Worm (Caenorhabditis elegans) whole organism, L1 larva: Measurements from ENCODE around the gene M110.3.

Experiments
- C34B4.2 ChIP-seq: sonication (generic microtip); optimal IDR thresholded peaks from 2 replicates; lab custom pipeline; 2017; ENCODE audit warnings: mild to moderate bottlenecking, missing genetic modification characterization, missing compliant biosample characterization
- Y116A8C.19 ChIP-seq: sonication (generic microtip); optimal IDR thresholded peaks from 2 replicates; lab custom pipeline; 2016; ENCODE audit warnings: missing compliant biosample characterization, missing genetic modification characterization, borderline replicate concordance
- aha-1 ChIP-seq: fragments of 150-350 bp; optimal IDR thresholded peaks from 2 replicates; lab custom pipeline; 2014; ENCODE audit warnings: missing biosample characterization, missing genetic modification characterization
- alr-1 ChIP-seq: fragments of 200-800 bp; sonication (Bioruptor generic); optimal IDR thresholded peaks from 2 replicates; lab custom pipeline; 2018; ENCODE audit warnings: borderline replicate concordance, mild to moderate bottlenecking, missing genetic modification characterization, missing compliant biosample characterization
- aly-2 ChIP-seq: fragments of 150-350 bp; optimal IDR thresholded peaks from 2 replicates; lab custom pipeline; 2014; ENCODE audit warnings: missing biosample characterization, missing genetic modification characterization
- ama-1 ChIP-seq: fragments of 150-350 bp; optimal IDR thresholded peaks from 2 replicates; lab custom pipeline; 2014
- blmp-1 ChIP-seq: fragments of 150-350 bp; optimal IDR thresholded peaks from 2 replicates; lab custom pipeline; 2014; ENCODE audit warnings: missing biosample characterization, missing genetic modification characterization
- ceh-63 ChIP-seq: fragments of 200-800 bp; sonication (Bioruptor generic); optimal IDR thresholded peaks from 2 replicates; lab custom pipeline; 2018; ENCODE audit warnings: mild to moderate bottlenecking, missing genetic modification characterization, missing compliant biosample characterization
- ceh-82 ChIP-seq, 3 experiments: fragments of 150-350 bp in 1 of 3; sonication (generic microtip) in 2 of 3; optimal IDR thresholded peaks; 2 replicates each; lab custom pipeline; 2014 to 2017; ENCODE audit warnings: missing biosample characterization in 3 of 3, missing genetic modification characterization in 3 of 3
- ceh-88 ChIP-seq: fragments of 200-800 bp; sonication (Bioruptor generic); IDR thresholded peaks from 2 replicates; pipeline ENCODE4 v1.3.6; 2022; ENCODE audit warnings: missing genetic modification characterization, missing compliant biosample characterization
- ceh-90 ChIP-seq: sonication (generic microtip); optimal IDR thresholded peaks from 2 replicates; lab custom pipeline; 2016; ENCODE audit warnings: missing genetic modification characterization, missing compliant biosample characterization
- ces-1 ChIP-seq: fragments of 150-350 bp; optimal IDR thresholded peaks from 2 replicates; lab custom pipeline; 2014; ENCODE audit warnings: missing biosample characterization, missing genetic modification reagents, missing genetic modification characterization
- dsc-1 ChIP-seq: sonication (generic microtip); optimal IDR thresholded peaks from 2 replicates; lab custom pipeline; 2016; ENCODE audit warnings: mild to moderate bottlenecking, missing genetic modification characterization, missing compliant biosample characterization
- efl-1 ChIP-seq, 4 experiments: fragments of 150-350 bp; optimal IDR thresholded peaks in 3 of 4; peaks in 1 of 4; 1 replicate in 1 of 4; 2 replicates in 3 of 4; lab custom pipeline; 2014; ENCODE audit warnings: missing biosample characterization in 2 of 4, missing genetic modification characterization in 2 of 4, missing genetic modification reagents in 2 of 4
- egl-13 ChIP-seq: sonication (generic microtip); optimal IDR thresholded peaks from 2 replicates; lab custom pipeline; 2016; ENCODE audit warnings: missing genotype, missing genetic modification reagents, missing genetic modification characterization, missing compliant biosample characterization
- egl-27 ChIP-seq, 2 experiments: fragments of 150-350 bp in 1 of 2; sonication (generic microtip); optimal IDR thresholded peaks; 3 replicates each; lab custom pipeline; 2017 to 2018; ENCODE audit warnings: missing biosample characterization in 2 of 2, missing genetic modification characterization in 2 of 2, missing genetic modification reagents in 2 of 2
- elt-2 ChIP-seq: sonication (generic microtip); optimal IDR thresholded peaks from 2 replicates; lab custom pipeline; 2016; ENCODE audit warnings: missing genetic modification characterization, mild to moderate bottlenecking, inconsistent platforms, missing compliant biosample characterization, missing genetic modification reagents
- elt-3 ChIP-seq, 6 experiments: fragments of 150-350 bp in 1 of 6; sonication (generic microtip); optimal IDR thresholded peaks; 2 replicates each; lab custom pipeline; 2017 to 2018; ENCODE audit warnings: missing biosample characterization in 6 of 6, missing genetic modification characterization in 6 of 6, inconsistent platforms in 1 of 6
- fkh-10 ChIP-seq: sonication (generic microtip); optimal IDR thresholded peaks from 2 replicates; lab custom pipeline; 2017; ENCODE audit warnings: missing biosample characterization, missing genetic modification reagents, missing genetic modification characterization
- fkh-4 ChIP-seq: sonication (generic microtip); optimal IDR thresholded peaks from 2 replicates; lab custom pipeline; 2016; ENCODE audit warnings: missing compliant biosample characterization, missing genetic modification characterization, borderline replicate concordance
- grh-1 ChIP-seq: fragments of 200-800 bp; sonication (Bioruptor generic); IDR thresholded peaks from 2 replicates; pipeline ENCODE4 v1.3.6; 2022; ENCODE audit warnings: missing genetic modification reagents, missing genetic modification characterization, missing compliant biosample characterization
- hlh-17 ChIP-seq: fragments of 200-800 bp; sonication (Bioruptor generic); optimal IDR thresholded peaks from 2 replicates; lab custom pipeline; 2018; ENCODE audit warnings: missing genetic modification characterization, mild to moderate bottlenecking, missing compliant biosample characterization, moderate library complexity, borderline replicate concordance
- hlh-4 ChIP-seq: sonication (generic microtip); optimal IDR thresholded peaks from 2 replicates; lab custom pipeline; 2016; ENCODE audit warnings: mild to moderate bottlenecking, missing genetic modification characterization, missing compliant biosample characterization
- hpl-2 ChIP-seq: fragments of 150-350 bp; optimal IDR thresholded peaks from 2 replicates; lab custom pipeline; 2014; ENCODE audit warnings: missing biosample characterization, missing genetic modification reagents, missing genetic modification characterization
- lin-13 ChIP-seq: fragments of 150-350 bp; optimal IDR thresholded peaks from 2 replicates; lab custom pipeline; 2014; ENCODE audit warnings: missing biosample characterization, missing genetic modification reagents, missing genetic modification characterization
- lin-14 ChIP-seq: fragments of 200-800 bp; sonication (Bioruptor generic); optimal IDR thresholded peaks from 2 replicates; lab custom pipeline; 2018; ENCODE audit warnings: mild to moderate bottlenecking, missing genetic modification characterization, moderate library complexity, missing compliant biosample characterization
- lin-15B ChIP-seq: fragments of 150-350 bp; sonication (generic microtip); optimal IDR thresholded peaks from 3 replicates; lab custom pipeline; 2014; ENCODE audit warnings: missing biosample characterization, missing genetic modification characterization
- lin-35 ChIP-seq, 2 experiments: fragments of 150-350 bp; optimal IDR thresholded peaks; 2 replicates each; lab custom pipeline; 2014; ENCODE audit warnings: missing biosample characterization in 2 of 2, missing genetic modification characterization in 2 of 2, missing genetic modification reagents in 2 of 2
- lir-3 ChIP-seq: sonication (generic microtip); optimal IDR thresholded peaks from 2 replicates; lab custom pipeline; 2016; ENCODE audit warnings: mild to moderate bottlenecking, missing genetic modification characterization, moderate library complexity, missing compliant biosample characterization; ENCODE audit not compliant: poor library complexity
- lsy-2 ChIP-seq, 2 experiments: fragments of 150-350 bp; optimal IDR thresholded peaks; 2 replicates each; lab custom pipeline; 2014; ENCODE audit warnings: missing biosample characterization in 2 of 2, missing genetic modification characterization in 2 of 2
- mef-2 ChIP-seq: fragments of 150-350 bp; optimal IDR thresholded peaks from 2 replicates; lab custom pipeline; 2014; ENCODE audit warnings: missing biosample characterization, missing genetic modification characterization
- nhr-19 ChIP-seq: fragments of 200-800 bp; sonication (Bioruptor generic); conservative IDR thresholded peaks from 2 replicates; pipeline ENCODE4 v1.3.6; 2022; ENCODE audit warnings: missing genetic modification characterization, missing compliant biosample characterization
- nhr-237 ChIP-seq: fragments of 150-350 bp; optimal IDR thresholded peaks from 2 replicates; lab custom pipeline; 2014; ENCODE audit warnings: missing biosample characterization, missing genetic modification characterization
- nhr-71 ChIP-seq: sonication (generic microtip); optimal IDR thresholded peaks from 2 replicates; lab custom pipeline; 2016; ENCODE audit warnings: mild to moderate bottlenecking, missing genetic modification characterization, moderate library complexity, missing compliant biosample characterization
- nhr-76 ChIP-seq: sonication (generic microtip); optimal IDR thresholded peaks from 2 replicates; lab custom pipeline; 2017; ENCODE audit warnings: missing biosample characterization, missing genetic modification characterization
- nhr-77 ChIP-seq: fragments of 150-350 bp; optimal IDR thresholded peaks from 2 replicates; lab custom pipeline; 2014; ENCODE audit warnings: missing biosample characterization, missing genetic modification characterization
- nhr-84 ChIP-seq: sonication (generic microtip); optimal IDR thresholded peaks from 2 replicates; lab custom pipeline; 2017; ENCODE audit warnings: missing biosample characterization, missing genetic modification characterization
- pag-3 ChIP-seq: sonication (generic microtip); optimal IDR thresholded peaks from 2 replicates; lab custom pipeline; 2017; ENCODE audit warnings: missing genetic modification characterization, mild to moderate bottlenecking, missing compliant biosample characterization, antibody characterized with exemption, borderline replicate concordance; ENCODE audit not compliant: insufficient read depth
- pax-3 ChIP-seq: fragments of 200-800 bp; sonication (Bioruptor generic); optimal IDR thresholded peaks from 2 replicates; lab custom pipeline; 2018; ENCODE audit warnings: mild to moderate bottlenecking, missing genetic modification characterization, moderate library complexity, missing compliant biosample characterization
- skn-1 ChIP-seq: fragments of 150-350 bp; optimal IDR thresholded peaks from 2 replicates; lab custom pipeline; 2014; ENCODE audit warnings: missing biosample characterization, missing genetic modification characterization
- snpc-4 ChIP-seq: fragments of 150-350 bp; optimal IDR thresholded peaks from 2 replicates; lab custom pipeline; 2014; ENCODE audit warnings: missing biosample characterization, missing genetic modification characterization
- snu-23 ChIP-seq: sonication (generic microtip); optimal IDR thresholded peaks from 2 replicates; lab custom pipeline; 2016; ENCODE audit warnings: missing genetic modification characterization, missing compliant biosample characterization
- sox-4 ChIP-seq: sonication (generic microtip); optimal IDR thresholded peaks from 2 replicates; lab custom pipeline; 2016; ENCODE audit warnings: missing genetic modification characterization, missing compliant biosample characterization
- sptf-1 ChIP-seq: fragments of 150-350 bp; optimal IDR thresholded peaks from 2 replicates; lab custom pipeline; 2014; ENCODE audit warnings: missing biosample characterization, missing genetic modification characterization
- sup-37 ChIP-seq: fragments of 200-800 bp; sonication (Bioruptor generic); optimal IDR thresholded peaks from 2 replicates; lab custom pipeline; 2018; ENCODE audit warnings: mild to moderate bottlenecking, missing genetic modification characterization, missing compliant biosample characterization
- tbx-2 ChIP-seq: sonication (generic microtip); optimal IDR thresholded peaks from 2 replicates; lab custom pipeline; 2016; ENCODE audit warnings: missing genetic modification characterization, missing compliant biosample characterization
- unc-30 ChIP-seq: sonication (generic microtip); optimal IDR thresholded peaks from 2 replicates; lab custom pipeline; 2017; ENCODE audit warnings: missing biosample characterization, missing genetic modification characterization
- unc-86 ChIP-seq: sonication (generic microtip); optimal IDR thresholded peaks from 2 replicates; lab custom pipeline; 2016; ENCODE audit warnings: missing genetic modification characterization, missing compliant biosample characterization
- unc-98 ChIP-seq: fragments of 200-800 bp; sonication (Bioruptor generic); IDR thresholded peaks from 2 replicates; pipeline ENCODE4 v1.3.6; 2022; ENCODE audit warnings: missing genetic modification characterization, missing compliant biosample characterization
- vab-15 ChIP-seq: sonication (generic microtip); optimal IDR thresholded peaks from 2 replicates; lab custom pipeline; 2017; ENCODE audit warnings: missing genotype, mild to moderate bottlenecking, missing genetic modification characterization, missing compliant biosample characterization
- xbp-1 ChIP-seq: sonication (generic microtip); optimal IDR thresholded peaks from 2 replicates; lab custom pipeline; 2016; ENCODE audit warnings: missing genetic modification characterization, missing compliant biosample characterization

Gene M110.3

ce11 chrII:8185016-8185493, 31.4 kb downstream of the M110.3 start, which contains the start of the genes mig-5 and cct-1:
TSS of gene mig-5 (minus strand) at chrII:8185023.
TSS of gene cct-1 (plus strand) at chrII:8185443.
- peak; percentile 94 for TF ChIP-seq vab-15 (tag; lab: Kevin White, UChicago)
- peak; percentile 78 for TF ChIP-seq aha-1 (tag; lab: Kevin White, UChicago)
- TF ChIP-seq pax-3 (tag; lab: Kevin White, UChicago): peak; percentile 91
- TF ChIP-seq hlh-4 (tag; lab: Kevin White, UChicago): peak; percentile 12
- no peak for TF ChIP-seq alr-1
- peak; percentile 92 for TF ChIP-seq blmp-1 (tag; lab: Kevin White, UChicago)
- TF ChIP-seq nhr-77 (tag; lab: Kevin White, UChicago): peak; percentile 90
- TF ChIP-seq nhr-19 (GFP tag; lab: Robert Waterston, UW): peak; percentile 98
- TF ChIP-seq sox-4 (tag; lab: Kevin White, UChicago): peak; percentile 94
- peak; percentile 97 to 99 (median 98) for TF ChIP-seq ceh-82 (tag; optimal IDR thresholded peaks at IDR 0.05; lab: Kevin White, UChicago)
- TF ChIP-seq fkh-10 (GFP tag; lab: Kevin White, UChicago): peak; percentile 84
- TF ChIP-seq lsy-2 (tag; optimal IDR thresholded peaks at IDR 0.05; lab: Kevin White, UChicago): peak; percentile 100
- TF ChIP-seq fkh-4 (tag; lab: Kevin White, UChicago): peak; percentile 91
- peak; percentile 98 for TF ChIP-seq tbx-2 (tag; lab: Kevin White, UChicago)
- TF ChIP-seq snpc-4 (tag; lab: Kevin White, UChicago): peak; percentile 91
- peak; percentile 97 for TF ChIP-seq skn-1 (tag; lab: Kevin White, UChicago)
- TF ChIP-seq pag-3: peak; percentile 53
- peak; percentile 92 for TF ChIP-seq sup-37 (GFP tag; lab: Kevin White, UChicago)
- peak; percentile 98 for TF ChIP-seq lin-14
- TF ChIP-seq egl-13 (tag; lab: Kevin White, UChicago): peak; percentile 97
- TF ChIP-seq ceh-90 (tag; lab: Kevin White, UChicago): peak; percentile 44
- no peak for TF ChIP-seq hlh-17 (GFP tag; lab: Kevin White, UChicago)
- TF ChIP-seq hpl-2 (GFP tag; lab: Kevin White, UChicago): peak; percentile 95
- TF ChIP-seq unc-86: peak; percentile 98
- peak; percentile 75 for TF ChIP-seq unc-30 (tag; lab: Kevin White, UChicago)
- peak; percentile 96 for TF ChIP-seq ceh-88 (GFP tag; lab: Robert Waterston, UW)
- no peak for TF ChIP-seq nhr-84 (tag; lab: Kevin White, UChicago)
- TF ChIP-seq nhr-76: peak; percentile 34
- TF ChIP-seq grh-1 (GFP tag; lab: Robert Waterston, UW): peak; percentile 98
- peak; percentile 99 for TF ChIP-seq snu-23
- TF ChIP-seq lin-35 (GFP tag; optimal IDR thresholded peaks at IDR 0.05; lab: Kevin White, UChicago): peak; percentile 92 to 94
- peak; percentile 98 for TF ChIP-seq aly-2
- TF ChIP-seq dsc-1 (tag; lab: Kevin White, UChicago): peak; percentile 99
- TF ChIP-seq elt-3 (tag; optimal IDR thresholded peaks at IDR 0.05; lab: Kevin White, UChicago): peak in 5 of 6 experiments; percentile 63 to 99 (median 91)
- TF ChIP-seq nhr-71 (tag; lab: Kevin White, UChicago): peak; percentile 99
- peak; percentile 96 to 98 for TF ChIP-seq efl-1 (optimal IDR thresholded peaks at IDR 0.05; lab: Kevin White, UChicago)
- TF ChIP-seq efl-1 (GFP tag; optimal IDR thresholded peaks at IDR 0.05 in 1 of 2; lab: Kevin White, UChicago): peak; percentile 85 to 99
- peak; percentile 89 for TF ChIP-seq ama-1 (lab: Kevin White, UChicago)
- TF ChIP-seq egl-27 (tag; optimal IDR thresholded peaks at IDR 0.05; lab: Kevin White, UChicago): peak; percentile 73 to 88
- peak; percentile 98 for TF ChIP-seq xbp-1
- TF ChIP-seq nhr-237: peak; percentile 95
- peak; percentile 85 for TF ChIP-seq mef-2
- peak; percentile 90 for TF ChIP-seq elt-2 (tag; lab: Kevin White, UChicago)
- peak; percentile 71 for TF ChIP-seq C34B4.2 (tag; lab: Kevin White, UChicago)
- no peak for TF ChIP-seq Y116A8C.19
- TF ChIP-seq unc-98: peak; percentile 59; the same call in 1 of the 2 replicates
- TF ChIP-seq sptf-1 (tag; lab: Kevin White, UChicago): no peak
- peak; percentile 95 for TF ChIP-seq lir-3 (tag; lab: Kevin White, UChicago)
- peak; percentile 97 for TF ChIP-seq lin-13
- TF ChIP-seq lin-15B (tag; lab: Kevin White, UChicago): peak; percentile 98
- peak; percentile 39 for TF ChIP-seq ces-1
- TF ChIP-seq ceh-63 (GFP tag; lab: Kevin White, UChicago): peak; percentile 90
